Fruit fly (Drosophila melanogaster) whole organism, embryonic: ENCODE data around the gene RpS7.

ENCODE experiments used
- Antp ChIP-seq: fragments of 200-800 bp; sonication (Bioruptor generic); optimal IDR thresholded peaks from 3 replicates; lab custom pipeline; 2016; ENCODE audit warnings: missing biosample characterization, missing genetic modification characterization
- Atf6 ChIP-seq: fragments of 200-800 bp; sonication (Bioruptor generic); IDR thresholded peaks from 2 replicates; pipeline ENCODE4 v1.3.6; 2022; ENCODE audit warnings: missing biosample characterization, missing genetic modification characterization
- Bdp1 ChIP-seq: fragments of 200-800 bp; sonication (Bioruptor generic); optimal IDR thresholded peaks from 3 replicates; lab custom pipeline; 2016; ENCODE audit warnings: missing biosample characterization, missing genetic modification characterization
- CG10209 ChIP-seq: fragments of 200-800 bp; sonication (Bioruptor generic); optimal IDR thresholded peaks from 3 replicates; lab custom pipeline; 2017; ENCODE audit warnings: missing biosample characterization, mild to moderate bottlenecking, missing genetic modification characterization, missing genetic modification reagents
- CG10543 ChIP-seq: fragments of 200-800 bp; sonication (Bioruptor generic); optimal IDR thresholded peaks from 3 replicates; lab custom pipeline; 2017; ENCODE audit warnings: missing biosample characterization, mild to moderate bottlenecking, missing genetic modification characterization, moderate library complexity
- CG10565 ChIP-seq: fragments of 200-800 bp; sonication (Bioruptor generic); optimal IDR thresholded peaks from 3 replicates; lab custom pipeline; 2016; ENCODE audit warnings: missing biosample characterization, mild to moderate bottlenecking, missing genetic modification characterization
- CG11504 ChIP-seq: fragments of 200-800 bp; sonication (Bioruptor generic); optimal IDR thresholded peaks from 3 replicates; lab custom pipeline; 2019; ENCODE audit warnings: missing biosample characterization, mild to moderate bottlenecking, missing genetic modification characterization, moderate library complexity
- CG12219 ChIP-seq: fragments of 200-800 bp; sonication (Bioruptor generic); optimal IDR thresholded peaks from 3 replicates; lab custom pipeline; 2018; ENCODE audit warnings: missing biosample characterization, mild to moderate bottlenecking, missing genetic modification characterization
- CG14014 ChIP-seq: fragments of 200-800 bp; sonication (Bioruptor generic); IDR thresholded peaks from 2 replicates; pipeline ENCODE4 v1.3.6; 2022; ENCODE audit warnings: missing biosample characterization, missing genetic modification characterization
- CG14667 ChIP-seq: fragments of 200-800 bp; sonication (Bioruptor generic); IDR thresholded peaks from 2 replicates; pipeline ENCODE4 v1.3.6; 2022; ENCODE audit warnings: missing biosample characterization, missing genetic modification characterization
- CG17359 ChIP-seq: fragments of 200-800 bp; sonication (Bioruptor generic); optimal IDR thresholded peaks from 3 replicates; lab custom pipeline; 2018; ENCODE audit warnings: missing biosample characterization, mild to moderate bottlenecking, missing genetic modification characterization, moderate library complexity
- CG18262 ChIP-seq: fragments of 200-800 bp; optimal IDR thresholded peaks from 3 replicates; lab custom pipeline; 2019; ENCODE audit warnings: missing biosample characterization, mild to moderate bottlenecking, missing genetic modification characterization, moderate library complexity
- CG2678 ChIP-seq: fragments of 200-800 bp; sonication (Bioruptor generic); optimal IDR thresholded peaks from 3 replicates; lab custom pipeline; 2019; ENCODE audit warnings: missing biosample characterization, mild to moderate bottlenecking, missing genetic modification characterization, moderate library complexity
- CG2889 ChIP-seq: fragments of 200-800 bp; sonication (Bioruptor generic); IDR thresholded peaks from 3 replicates; pipeline ENCODE4 v1.3.6; 2022; ENCODE audit warnings: missing biosample characterization, missing genetic modification characterization
- CG8290 ChIP-seq, 3 experiments: fragments of 200-800 bp; sonication (Bioruptor generic); optimal IDR thresholded peaks; 2 replicates each; lab custom pipeline; 2016 to 2019; ENCODE audit warnings: missing biosample characterization in 3 of 3, missing genetic modification characterization in 3 of 3, mild to moderate bottlenecking in 2 of 3, moderate library complexity in 1 of 3
- CHES-1-like ChIP-seq: fragments of 200-800 bp; sonication (Bioruptor generic); optimal IDR thresholded peaks from 2 replicates; lab custom pipeline; 2016; ENCODE audit warnings: missing biosample characterization, missing genetic modification characterization
- E2f1 ChIP-seq: fragments of 200-800 bp; sonication (Bioruptor generic); IDR thresholded peaks from 2 replicates; pipeline ENCODE4 v1.3.6; 2022; ENCODE audit warnings: missing biosample characterization, missing genetic modification characterization
- Gug ChIP-seq: fragments of 200-800 bp; sonication (Bioruptor generic); IDR thresholded peaks from 4 replicates; pipeline ENCODE4 v1.3.6; 2022; ENCODE audit warnings: missing biosample characterization, missing genetic modification characterization
- HLH54F ChIP-seq: fragments of 200-800 bp; sonication (Bioruptor generic); optimal IDR thresholded peaks from 3 replicates; lab custom pipeline; 2016; ENCODE audit warnings: missing biosample characterization, missing genetic modification characterization
- HmgZ ChIP-seq: fragments of 200-800 bp; sonication (Bioruptor generic); optimal IDR thresholded peaks from 2 replicates; lab custom pipeline; 2018; ENCODE audit warnings: missing biosample characterization, mild to moderate bottlenecking, missing genetic modification characterization
- Hr78 ChIP-seq, 2 experiments: fragments of 200-800 bp in 1 of 2; fragments of >200 bp in 1 of 2; sonication (Bioruptor generic) in 1 of 2; optimal IDR thresholded peaks; 2 replicates each; lab custom pipeline; 2017 to 2019; ENCODE audit warnings: missing biosample characterization in 2 of 2, missing genetic modification characterization in 2 of 2, mild to moderate bottlenecking in 1 of 2, moderate library complexity in 1 of 2
- Hsf ChIP-seq: fragments of 200-800 bp; sonication (Bioruptor generic); optimal IDR thresholded peaks from 3 replicates; lab custom pipeline; 2016; ENCODE audit warnings: missing biosample characterization, missing genetic modification characterization
- Jarid2 ChIP-seq: fragments of 200-800 bp; sonication (Bioruptor generic); optimal IDR thresholded peaks from 3 replicates; lab custom pipeline; 2017; ENCODE audit warnings: mild to moderate bottlenecking, missing biosample characterization, missing genetic modification reagents, missing genetic modification characterization
- Med ChIP-seq: fragments of 200-800 bp; sonication (Bioruptor generic); peaks from one replicate; lab custom pipeline; 2016; ENCODE audit warnings: missing biosample characterization, missing genetic modification characterization, mild to moderate bottlenecking, inconsistent platforms, moderate library complexity
- Oli ChIP-seq: fragments of 200-800 bp; sonication (Bioruptor generic); optimal IDR thresholded peaks from 2 replicates; lab custom pipeline; 2018; ENCODE audit warnings: missing biosample characterization, mild to moderate bottlenecking, missing genetic modification characterization, moderate library complexity
- Opbp ChIP-seq: fragments of 200-800 bp; sonication (Bioruptor generic); IDR thresholded peaks from 3 replicates; pipeline ENCODE4 v1.3.6; 2022; ENCODE audit warnings: missing biosample characterization, missing genetic modification characterization; ENCODE audit not compliant: partially characterized antibody
- Optix ChIP-seq: fragments of 200-800 bp; sonication (Bioruptor generic); IDR thresholded peaks from 3 replicates; pipeline ENCODE4 v1.3.6; 2022; ENCODE audit warnings: missing biosample characterization, missing genetic modification characterization
- Pdp1 ChIP-seq, 2 experiments: fragments of 200-800 bp; sonication (Bioruptor generic); optimal IDR thresholded peaks; 3 replicates each; lab custom pipeline; 2016; ENCODE audit warnings: missing biosample characterization in 2 of 2, missing genetic modification characterization in 2 of 2, mild to moderate bottlenecking in 1 of 2, moderate library complexity in 1 of 2
- Ravus ChIP-seq: fragments of 200-800 bp; sonication (Bioruptor generic); IDR thresholded peaks from 2 replicates; pipeline ENCODE4 v1.3.6; 2022; ENCODE audit warnings: missing biosample characterization, missing genetic modification characterization
- Taf1 ChIP-seq: fragments of 200-800 bp; sonication (Bioruptor generic); IDR thresholded peaks from 2 replicates; pipeline ENCODE4 v1.3.6; 2022; ENCODE audit warnings: missing biosample characterization, missing genetic modification characterization
- Trl ChIP-seq, 3 experiments: fragments of >200 bp in 2 of 3; fragments of 200-800 bp in 1 of 3; sonication (Bioruptor generic) in 1 of 3; optimal IDR thresholded peaks; 2 replicates in 1 of 3; 3 replicates in 2 of 3; lab custom pipeline; 2016 to 2017; ENCODE audit warnings: missing biosample characterization in 1 of 3, missing genetic modification characterization in 1 of 3
- al ChIP-seq: fragments of 200-800 bp; sonication (Bioruptor generic); IDR thresholded peaks from 2 replicates; pipeline ENCODE4 v1.3.6; 2022; ENCODE audit warnings: missing biosample characterization, missing genetic modification characterization
- cad ChIP-seq: fragments of >200 bp; optimal IDR thresholded peaks from 2 replicates; lab custom pipeline; 2017; ENCODE audit warnings: missing biosample characterization, missing genetic modification characterization
- chinmo ChIP-seq: fragments of 200-800 bp; sonication (Bioruptor generic); IDR thresholded peaks from 4 replicates; pipeline ENCODE4 v1.3.6; 2022; ENCODE audit warnings: missing biosample characterization, missing genetic modification characterization; ENCODE audit not compliant: partially characterized antibody
- crol ChIP-seq: fragments of 200-800 bp; sonication (Bioruptor generic); IDR thresholded peaks from 2 replicates; pipeline ENCODE4 v1.3.6; 2022; ENCODE audit warnings: missing biosample characterization, missing genetic modification characterization
- cwo ChIP-seq: fragments of 200-800 bp; sonication (Bioruptor generic); optimal IDR thresholded peaks from 3 replicates; lab custom pipeline; 2017; ENCODE audit warnings: missing biosample characterization, missing genetic modification characterization, mild to moderate bottlenecking, moderate library complexity, missing genetic modification reagents
- dimm ChIP-seq: fragments of 200-800 bp; sonication (Bioruptor generic); IDR thresholded peaks from 2 replicates; pipeline ENCODE4 v1.3.6; 2022; ENCODE audit warnings: missing biosample characterization, missing genetic modification characterization
- eve ChIP-seq, 2 experiments: fragments of >200 bp; optimal IDR thresholded peaks; 2 replicates each; lab custom pipeline; 2017; ENCODE audit warnings: missing biosample characterization in 2 of 2, missing genetic modification characterization in 2 of 2
- fd96Cb ChIP-seq: fragments of 200-800 bp; sonication (Bioruptor generic); optimal IDR thresholded peaks from 2 replicates; lab custom pipeline; 2018; ENCODE audit warnings: missing biosample characterization, mild to moderate bottlenecking, missing genetic modification characterization, moderate library complexity
- gem ChIP-seq: fragments of 200-800 bp; sonication (Bioruptor generic); optimal IDR thresholded peaks from 2 replicates; lab custom pipeline; 2019; ENCODE audit warnings: missing biosample characterization, mild to moderate bottlenecking, missing genetic modification characterization, moderate library complexity
- gfzf ChIP-seq: fragments of 200-800 bp; sonication (Bioruptor generic); optimal IDR thresholded peaks from 2 replicates; lab custom pipeline; 2016; ENCODE audit warnings: missing biosample characterization, mild to moderate bottlenecking, missing genetic modification characterization, moderate library complexity
- lilli ChIP-seq: fragments of 200-800 bp; sonication (Bioruptor generic); optimal IDR thresholded peaks from 3 replicates; lab custom pipeline; 2016; ENCODE audit warnings: missing biosample characterization, missing genetic modification characterization
- lmd ChIP-seq: fragments of 200-800 bp; sonication (Bioruptor generic); IDR thresholded peaks from 2 replicates; pipeline ENCODE4 v1.3.6; 2022; ENCODE audit warnings: missing biosample characterization, missing genetic modification characterization
- luna ChIP-seq: fragments of 200-800 bp; sonication (Bioruptor generic); optimal IDR thresholded peaks from 2 replicates; lab custom pipeline; 2016; ENCODE audit warnings: missing biosample characterization, missing genetic modification characterization
- nmo ChIP-seq: fragments of 200-800 bp; sonication (Bioruptor generic); optimal IDR thresholded peaks from 2 replicates; lab custom pipeline; 2018; ENCODE audit warnings: missing biosample characterization, mild to moderate bottlenecking, missing genetic modification characterization, moderate library complexity
- sug ChIP-seq: fragments of 200-800 bp; optimal IDR thresholded peaks from 2 replicates; lab custom pipeline; 2019; ENCODE audit warnings: missing biosample characterization, mild to moderate bottlenecking, missing genetic modification characterization, moderate library complexity
- toy ChIP-seq: fragments of 200-800 bp; sonication (Bioruptor generic); IDR thresholded peaks from 2 replicates; pipeline ENCODE4 v1.3.6; 2022; ENCODE audit warnings: missing biosample characterization, missing genetic modification characterization
- vvl ChIP-seq: fragments of 200-800 bp; sonication (Bioruptor generic); IDR thresholded peaks from 2 replicates; pipeline ENCODE4 v1.3.6; 2022; ENCODE audit warnings: missing biosample characterization, missing genetic modification characterization

The RpS7 gene

dm6 chr3R:30200091-30200698 lies 8.6 kb downstream of the RpS7 start (continued):
- TF ChIP-seq fd96Cb (tag; lab: Kevin White, UChicago) (peak; percentile 5), CG14014 (GFP tag; lab: Robert Waterston, UW) (peak; percentile 10; the same call in 1 of the 2 replicates), Oli (tag; lab: Kevin White, UChicago) (peak; percentile 8), Hsf (GFP tag; lab: Kevin White, UChicago) (no peak), CG18262 (no peak), Gug (no peak; the same call in 3 of the 4 replicates), CG10565 (GFP tag; lab: Kevin White, UChicago) (no peak), eve (GFP tag; optimal IDR thresholded peaks at IDR 0.05; lab: Kevin White, UChicago) (no peak), Med (GFP tag; lab: Kevin White, UChicago) (peak; percentile 78), crol (GFP tag; lab: Robert Waterston, UW) (peak; percentile 79), Atf6 (GFP tag; lab: Robert Waterston, UW) (peak; percentile 34; the same call in 1 of the 2 replicates), lmd (peak; percentile 36), Opbp (no peak), CG2678 (tag; lab: Kevin White, UChicago) (peak; percentile 28), Hr78 (GFP tag; optimal IDR thresholded peaks at IDR 0.05; lab: Kevin White, UChicago) (peak in 1 of 2 experiments; percentile 46), HmgZ (no peak), Antp (peak; percentile 24), Bdp1 (GFP tag; lab: Kevin White, UChicago) (no peak), Trl (optimal IDR thresholded peaks at IDR 0.05; lab: Kevin White, UChicago) (no peak), Trl (GFP tag; optimal IDR thresholded peaks at IDR 0.05; lab: Kevin White, UChicago) (peak; percentile 5), toy (GFP tag; lab: Robert Waterston, UW) (0 out of 2 replicates have a peak, but pooled peaks have one; percentile 33), Taf1 (GFP tag; lab: Robert Waterston, UW) (0 out of 2 replicates have a peak, but pooled peaks have one; percentile 41), Pdp1 (GFP tag; optimal IDR thresholded peaks at IDR 0.05; lab: Kevin White, UChicago) (peak; percentile 29 to 80), E2f1 (no peak), gfzf (GFP tag; lab: Kevin White, UChicago) (no peak), al (GFP tag; lab: Robert Waterston, UW) (peak; percentile 55; the same call in 1 of the 2 replicates), CG14667 (GFP tag; lab: Robert Waterston, UW) (no peak), CG17359 (tag; lab: Kevin White, UChicago) (peak; percentile 18), luna (GFP tag; lab: Kevin White, UChicago) (no peak), vvl (GFP tag; lab: Robert Waterston, UW) (peak; percentile 21; the same call in 1 of the 2 replicates), dimm (0 out of 2 replicates have a peak, but pooled peaks have one; percentile 22), CG8290 (GFP tag; optimal IDR thresholded peaks at IDR 0.05; lab: Kevin White, UChicago) (no peak), CG8290 (tag; optimal IDR thresholded peaks at IDR 0.05; lab: Kevin White, UChicago) (peak in 1 of 2 experiments; percentile 75), HLH54F (GFP tag; lab: Kevin White, UChicago) (peak; percentile 44), CG11504 (tag; lab: Kevin White, UChicago) (peak; percentile 36), CG12219 (GFP tag; lab: Kevin White, UChicago) (peak; percentile 1), CG10209 (GFP tag; lab: Kevin White, UChicago) (peak; percentile 20), CG2889 (GFP tag; lab: Robert Waterston, UW) (0 out of 3 replicates have a peak, but pooled peaks have one; percentile 47), cwo (GFP tag; lab: Kevin White, UChicago) (peak; percentile 82), cad (GFP tag; lab: Kevin White, UChicago) (no peak), nmo (GFP tag; lab: Kevin White, UChicago) (no peak), Jarid2 (GFP tag; lab: Kevin White, UChicago) (no peak), Optix (0 out of 3 replicates have a peak, but pooled peaks have one; percentile 31), gem (tag; lab: Kevin White, UChicago) (peak; percentile 34), Ravus (GFP tag; lab: Robert Waterston, UW) (no peak), CG10543 (peak; percentile 52), CHES-1-like (GFP tag; lab: Kevin White, UChicago) (peak; percentile 15), chinmo (GFP tag; lab: Robert Waterston, UW) (peak; percentile 71; the same call in 2 of the 4 replicates), lilli (GFP tag; lab: Kevin White, UChicago) (peak; percentile 18), sug (tag; lab: Kevin White, UChicago) (peak; percentile 89)
